Worm (Caenorhabditis elegans): ENCODE measurements around the gene C15B12.2.

ce11 chrX:6455157-6455556, 8.1 kb upstream of the C15B12.2 start, which contains the start of gene nas-33:
- TF ChIP-seq unc-62 (GFP tag; optimal IDR thresholded peaks at IDR 0.05) (no peak), aly-2 (tag; optimal IDR thresholded peaks at IDR 0.05) (no peak), nhr-77 (tag; optimal IDR thresholded peaks at IDR 0.05) (no peak), blmp-1 (tag; optimal IDR thresholded peaks at IDR 0.05; ENCODE audit: insufficient read depth) (no peak), skn-1 (tag; optimal IDR thresholded peaks at IDR 0.05) (no peak), elt-3 (tag; optimal IDR thresholded peaks at IDR 0.05) (no peak), ceh-82 (tag; optimal IDR thresholded peaks at IDR 0.05) (no peak), egl-27 (tag; optimal IDR thresholded peaks at IDR 0.05) (no peak), mdl-1 (tag; optimal IDR thresholded peaks at IDR 0.05) (no peak), dmd-4 (tag; optimal IDR thresholded peaks at IDR 0.05) (no peak), snpc-4 (tag; optimal IDR thresholded peaks at IDR 0.05) (no peak), ceh-16 (tag; optimal IDR thresholded peaks at IDR 0.05) (no peak), R02D3.7 (tag; optimal IDR thresholded peaks at IDR 0.05) (no peak), ztf-11 (tag; optimal IDR thresholded peaks at IDR 0.05) (no peak)

All from whole organism, L2 larva.